Fruit fly (Drosophila melanogaster): ENCODE results near the gene pll.

pll gene

dm6 chr3R:27244742-27245400 is 8.1 kb downstream of the pll start, which contains the start of gene CG18766 (continued):
- TF ChIP-seq CG10431 (GFP tag; optimal IDR thresholded peaks at IDR 0.05), result no peak
- TF ChIP-seq sna (GFP tag; IDR thresholded peaks at IDR 0.05; ENCODE audit: partially characterized antibody), result no peak
- TF ChIP-seq CG10321 (GFP tag; IDR thresholded peaks at IDR 0.05), result peak; percentile 98
- TF ChIP-seq unc-4 (GFP tag; IDR thresholded peaks at IDR 0.05; ENCODE audit: partially characterized antibody), result no peak
- TF ChIP-seq CG6654 (GFP tag; optimal IDR thresholded peaks at IDR 0.05), result no peak
- TF ChIP-seq CG9437 (GFP tag; optimal IDR thresholded peaks at IDR 0.05), result peak; percentile 95
- TF ChIP-seq hkb (optimal IDR thresholded peaks at IDR 0.05), result peak; percentile 55
- no peak for TF ChIP-seq hkb (GFP tag; IDR thresholded peaks at IDR 0.05)
- TF ChIP-seq scrt (GFP tag; optimal IDR thresholded peaks at IDR 0.05), result peak; percentile 99
- no peak for TF ChIP-seq CG7928 (GFP tag; optimal IDR thresholded peaks at IDR 0.05)
- no peak for TF ChIP-seq usp (GFP tag; optimal IDR thresholded peaks at IDR 0.05)
- no peak for TF ChIP-seq CG9215 (GFP tag; IDR thresholded peaks at IDR 0.05)
- peak; percentile 70; the same call in 1 of the 3 replicates for TF ChIP-seq CG2199 (GFP tag; IDR thresholded peaks at IDR 0.05)
- no peak for TF ChIP-seq en (GFP tag; optimal IDR thresholded peaks at IDR 0.05)
- 0 out of 2 replicates have a peak, but pooled peaks have one; percentile 22 for TF ChIP-seq cas (GFP tag; IDR thresholded peaks at IDR 0.05)
- TF ChIP-seq CG8765 (GFP tag; IDR thresholded peaks at IDR 0.05), result no peak
- no peak for TF ChIP-seq CG4360 (GFP tag; IDR thresholded peaks at IDR 0.05)
- TF ChIP-seq pnt (GFP tag; optimal IDR thresholded peaks at IDR 0.05), result peak; percentile 3
- TF ChIP-seq CG18476 (GFP tag; optimal IDR thresholded peaks at IDR 0.05), result no peak
- TF ChIP-seq CG30403 (GFP tag; optimal IDR thresholded peaks at IDR 0.05), result peak; percentile 19
- TF ChIP-seq CG8478 (optimal IDR thresholded peaks at IDR 0.05), result peak; percentile 99
- peak; percentile 7 for TF ChIP-seq dmrt11E (tag; optimal IDR thresholded peaks at IDR 0.05)
- TF ChIP-seq TFAM (GFP tag; optimal IDR thresholded peaks at IDR 0.05), result no peak
- TF ChIP-seq HLH3B (GFP tag; IDR thresholded peaks at IDR 0.05), result no peak
- peak; percentile 83 for TF ChIP-seq MBD-R2 (GFP tag; IDR thresholded peaks at IDR 0.05)
- no peak for TF ChIP-seq jing (GFP tag; optimal IDR thresholded peaks at IDR 0.05)
- peak; percentile 98 for TF ChIP-seq CG1832 (GFP tag; optimal IDR thresholded peaks at IDR 0.05)
- TF ChIP-seq HLH4C (GFP tag; IDR thresholded peaks at IDR 0.05; ENCODE audit: partially characterized antibody), result peak; percentile 30; the same call in 1 of the 3 replicates
- TF ChIP-seq CG1603 (tag; optimal IDR thresholded peaks at IDR 0.05), result peak; percentile 79
- peak; percentile 33; the same call in 1 of the 3 replicates for TF ChIP-seq CG17361 (GFP tag; IDR thresholded peaks at IDR 0.05)
- TF ChIP-seq gsb-n (tag; optimal IDR thresholded peaks at IDR 0.05), result peak; percentile 5
- TF ChIP-seq CkIIα-i1 (GFP tag; IDR thresholded peaks at IDR 0.05), result no peak
- peak; percentile 34; the same call in 1 of the 2 replicates for TF ChIP-seq lmd (GFP tag; IDR thresholded peaks at IDR 0.05)
- no peak for TF ChIP-seq dan (GFP tag; IDR thresholded peaks at IDR 0.05)
- no peak for TF ChIP-seq kay (GFP tag; optimal IDR thresholded peaks at IDR 0.05)
- no peak for TF ChIP-seq Meics (GFP tag; optimal IDR thresholded peaks at IDR 0.05)
- no peak for TF ChIP-seq ATbp (GFP tag; optimal IDR thresholded peaks at IDR 0.05)
- TF ChIP-seq sr (GFP tag; IDR thresholded peaks at IDR 0.05), result 0 out of 3 replicates have a peak, but pooled peaks have one; percentile 44
- TF ChIP-seq ro (GFP tag; IDR thresholded peaks at IDR 0.05), result no peak
- TF ChIP-seq ems (GFP tag; optimal IDR thresholded peaks at IDR 0.05), result no peak
- TF ChIP-seq amos (GFP tag; IDR thresholded peaks at IDR 0.05; ENCODE audit: partially characterized antibody), result peak; percentile 45
- peak; percentile 56 for TF ChIP-seq Sry-δ (GFP tag; optimal IDR thresholded peaks at IDR 0.05)
- TF ChIP-seq CG12236 (GFP tag; optimal IDR thresholded peaks at IDR 0.05), result no peak
- peak; percentile 52 for TF ChIP-seq nmo (GFP tag; optimal IDR thresholded peaks at IDR 0.05)
- TF ChIP-seq run (tag; optimal IDR thresholded peaks at IDR 0.05), result no peak
- peak; percentile 33 for TF ChIP-seq stwl (tag; optimal IDR thresholded peaks at IDR 0.05)
- no peak for TF ChIP-seq CG3281 (GFP tag; optimal IDR thresholded peaks at IDR 0.05)
- TF ChIP-seq CG10543 (GFP tag; optimal IDR thresholded peaks at IDR 0.05), result peak; percentile 55
- TF ChIP-seq CG10366 (GFP tag; IDR thresholded peaks at IDR 0.05), result no peak
- TF ChIP-seq Nf-YA (GFP tag; IDR thresholded peaks at IDR 0.05), result no peak
- TF ChIP-seq CG10979 (tag; optimal IDR thresholded peaks at IDR 0.05), result peak; percentile 5

Data from whole organism, embryonic.